Fruit fly (Drosophila melanogaster) whole organism, prepupa: ENCODE measurements around the gene CG12885.

Source experiments
- Blimp-1 ChIP-seq: fragments of 200-800 bp; sonication (Bioruptor generic); optimal IDR thresholded peaks from 3 replicates; lab custom pipeline; 2017; ENCODE audit warnings: missing biosample characterization, missing genetic modification characterization, mild to moderate bottlenecking, moderate library complexity, missing genetic modification reagents
- CG11294 ChIP-seq: fragments of 200-800 bp; sonication (Bioruptor generic); IDR thresholded peaks from 2 replicates; pipeline ENCODE4 v1.3.6; 2022; ENCODE audit warnings: missing biosample characterization, missing genetic modification characterization
- CG11762 ChIP-seq: fragments of 200-800 bp; sonication (Bioruptor generic); optimal IDR thresholded peaks from 3 replicates; lab custom pipeline; 2016; ENCODE audit warnings: missing biosample characterization, missing genetic modification characterization; ENCODE audit not compliant: insufficient read depth
- CG11902 ChIP-seq: fragments of 200-800 bp; sonication (Bioruptor generic); optimal IDR thresholded peaks from 3 replicates; lab custom pipeline; 2016; ENCODE audit warnings: missing biosample characterization, missing genetic modification characterization
- CG15336 ChIP-seq: fragments of 200-800 bp; sonication (Bioruptor generic); IDR thresholded peaks from 2 replicates; pipeline ENCODE4 v1.3.6; 2022; ENCODE audit warnings: missing biosample characterization, missing genetic modification characterization
- CG3032 ChIP-seq: fragments of 200-800 bp; optimal IDR thresholded peaks from 2 replicates; lab custom pipeline; 2019; ENCODE audit warnings: missing biosample characterization, mild to moderate bottlenecking, missing genetic modification characterization, moderate library complexity
- CG31627 ChIP-seq: fragments of 200-800 bp; sonication (Bioruptor generic); optimal IDR thresholded peaks from 3 replicates; lab custom pipeline; 2016; ENCODE audit warnings: missing biosample characterization, missing genetic modification characterization
- CG32006 ChIP-seq: fragments of 200-800 bp; sonication (Bioruptor generic); optimal IDR thresholded peaks from 3 replicates; lab custom pipeline; 2017; ENCODE audit warnings: missing biosample characterization, mild to moderate bottlenecking, missing genetic modification characterization
- CG34406 ChIP-seq: fragments of 200-800 bp; sonication (Bioruptor generic); optimal IDR thresholded peaks from 3 replicates; lab custom pipeline; 2016; ENCODE audit warnings: missing biosample characterization, missing genetic modification characterization
- CG3919 ChIP-seq: fragments of 200-800 bp; sonication (Bioruptor generic); optimal IDR thresholded peaks from 3 replicates; lab custom pipeline; 2016; ENCODE audit warnings: missing biosample characterization, missing genetic modification characterization
- CG4318 ChIP-seq: fragments of 200-800 bp; sonication (Bioruptor generic); optimal IDR thresholded peaks from 3 replicates; lab custom pipeline; 2017; ENCODE audit warnings: missing biosample characterization, mild to moderate bottlenecking, missing genetic modification characterization
- CG6163 ChIP-seq: fragments of 200-800 bp; sonication (Bioruptor generic); IDR thresholded peaks from 3 replicates; pipeline ENCODE4 v1.3.6; 2022; ENCODE audit warnings: missing biosample characterization, missing genetic modification characterization
- CG6792 ChIP-seq: fragments of 200-800 bp; sonication (Bioruptor generic); optimal IDR thresholded peaks from 3 replicates; lab custom pipeline; 2016; ENCODE audit warnings: missing biosample characterization, missing genetic modification characterization
- CG6808 ChIP-seq: fragments of 200-800 bp; sonication (Bioruptor generic); optimal IDR thresholded peaks from 3 replicates; lab custom pipeline; 2017; ENCODE audit warnings: missing biosample characterization, missing genetic modification characterization, mild to moderate bottlenecking, moderate library complexity, missing genetic modification reagents
- CG6854 ChIP-seq: fragments of 200-800 bp; sonication (Bioruptor generic); optimal IDR thresholded peaks from 2 replicates; lab custom pipeline; 2017; ENCODE audit warnings: missing biosample characterization, mild to moderate bottlenecking, missing genetic modification characterization
- CG7368 ChIP-seq: fragments of 200-800 bp; sonication (Bioruptor generic); optimal IDR thresholded peaks from 3 replicates; lab custom pipeline; 2016; ENCODE audit warnings: missing biosample characterization, missing genetic modification characterization
- CG8119 ChIP-seq: fragments of 200-800 bp; sonication (Bioruptor generic); IDR thresholded peaks from 3 replicates; pipeline ENCODE4 v1.3.6; 2022; ENCODE audit warnings: missing biosample characterization, missing genetic modification characterization
- CG8319 ChIP-seq: fragments of 200-800 bp; sonication (Bioruptor generic); optimal IDR thresholded peaks from 3 replicates; lab custom pipeline; 2016; ENCODE audit warnings: missing biosample characterization, missing genetic modification characterization
- CG8632 ChIP-seq: fragments of 200-800 bp; sonication (Bioruptor generic); optimal IDR thresholded peaks from 3 replicates; lab custom pipeline; 2016; ENCODE audit warnings: missing biosample characterization, missing genetic modification characterization
- CG9139 ChIP-seq: fragments of 200-800 bp; sonication (Bioruptor generic); optimal IDR thresholded peaks from 3 replicates; lab custom pipeline; 2017; ENCODE audit warnings: missing biosample characterization, mild to moderate bottlenecking, missing genetic modification characterization
- Eip75B ChIP-seq: fragments of 200-800 bp; sonication (Bioruptor generic); optimal IDR thresholded peaks from 3 replicates; lab custom pipeline; 2016; ENCODE audit warnings: missing biosample characterization, missing genetic modification characterization
- Eip78C ChIP-seq: fragments of 200-800 bp; sonication (Bioruptor generic); peaks from one replicate; lab custom pipeline; 2016; ENCODE audit warnings: missing biosample characterization, missing genetic modification characterization
- Eip93F ChIP-seq: fragments of 200-800 bp; sonication (Bioruptor generic); optimal IDR thresholded peaks from 2 replicates; lab custom pipeline; 2016; ENCODE audit warnings: missing biosample characterization, mild to moderate bottlenecking, missing genetic modification characterization
- Ets21C ChIP-seq: fragments of 200-800 bp; sonication (Bioruptor generic); optimal IDR thresholded peaks from 3 replicates; lab custom pipeline; 2016; ENCODE audit warnings: missing biosample characterization, missing genetic modification characterization
- Gug ChIP-seq: fragments of 200-800 bp; sonication (Bioruptor generic); IDR thresholded peaks from 2 replicates; pipeline ENCODE4 v1.3.6; 2022; ENCODE audit warnings: missing biosample characterization, missing genetic modification characterization
- Hr38 ChIP-seq: sonication (Bioruptor generic); optimal IDR thresholded peaks from 2 replicates; lab custom pipeline; 2016; ENCODE audit warnings: missing biosample characterization, missing genetic modification characterization
- Hr39 ChIP-seq: fragments of 200-800 bp; sonication (Bioruptor generic); optimal IDR thresholded peaks from 2 replicates; lab custom pipeline; 2016; ENCODE audit warnings: missing biosample characterization, missing genetic modification characterization
- Lpt ChIP-seq: fragments of 200-800 bp; sonication (Bioruptor generic); optimal IDR thresholded peaks from 3 replicates; lab custom pipeline; 2016; ENCODE audit warnings: missing biosample characterization, missing genetic modification characterization
- Sox102F ChIP-seq: fragments of 200-800 bp; sonication (Bioruptor generic); optimal IDR thresholded peaks from 2 replicates; lab custom pipeline; 2016; ENCODE audit warnings: missing biosample characterization, mild to moderate bottlenecking, missing genetic modification characterization
- Sox14 ChIP-seq: fragments of 200-800 bp; sonication (Bioruptor generic); optimal IDR thresholded peaks from 3 replicates; lab custom pipeline; 2016; ENCODE audit warnings: missing biosample characterization, missing genetic modification characterization
- Sox15 ChIP-seq: fragments of 200-800 bp; sonication (Bioruptor generic); optimal IDR thresholded peaks from 3 replicates; lab custom pipeline; 2016; ENCODE audit warnings: missing biosample characterization, missing genetic modification characterization
- achi ChIP-seq: fragments of 200-800 bp; sonication (Bioruptor generic); optimal IDR thresholded peaks from 3 replicates; lab custom pipeline; 2016; ENCODE audit warnings: missing biosample characterization, missing genetic modification characterization
- acj6 ChIP-seq: fragments of 200-800 bp; sonication (Bioruptor generic); optimal IDR thresholded peaks from 3 replicates; lab custom pipeline; 2016; ENCODE audit warnings: missing biosample characterization, missing genetic modification characterization
- dac ChIP-seq: fragments of 200-800 bp; sonication (Bioruptor generic); optimal IDR thresholded peaks from 2 replicates; lab custom pipeline; 2017; ENCODE audit warnings: missing biosample characterization, mild to moderate bottlenecking, missing genetic modification characterization
- dsx ChIP-seq: fragments of 200-800 bp; optimal IDR thresholded peaks from 3 replicates; lab custom pipeline; 2019; ENCODE audit warnings: missing biosample characterization, mild to moderate bottlenecking, missing genetic modification characterization, moderate library complexity; ENCODE audit not compliant: poor library complexity, severe bottlenecking
- eg ChIP-seq: fragments of 200-800 bp; sonication (Bioruptor generic); IDR thresholded peaks from 3 replicates; pipeline ENCODE4 v1.3.6; 2022; ENCODE audit warnings: missing biosample characterization, missing genetic modification characterization
- esn ChIP-seq: fragments of 200-800 bp; sonication (Bioruptor generic); optimal IDR thresholded peaks from 2 replicates; lab custom pipeline; 2016; ENCODE audit warnings: missing biosample characterization, mild to moderate bottlenecking, missing genetic modification characterization, moderate library complexity
- fd59A ChIP-seq: fragments of 200-800 bp; sonication (Bioruptor generic); optimal IDR thresholded peaks from 2 replicates; lab custom pipeline; 2017; ENCODE audit warnings: missing biosample characterization, mild to moderate bottlenecking, missing genetic modification characterization, missing genetic modification reagents
- fkh ChIP-seq: fragments of 200-800 bp; sonication (Bioruptor generic); optimal IDR thresholded peaks from 3 replicates; lab custom pipeline; 2017; ENCODE audit warnings: missing biosample characterization, mild to moderate bottlenecking, missing genetic modification characterization, moderate library complexity
- lz ChIP-seq: fragments of 200-800 bp; sonication (Bioruptor generic); optimal IDR thresholded peaks from 3 replicates; lab custom pipeline; 2016; ENCODE audit warnings: missing biosample characterization, missing genetic modification characterization
- pdm3 ChIP-seq: fragments of 200-800 bp; sonication (Bioruptor generic); optimal IDR thresholded peaks from 3 replicates; lab custom pipeline; 2016; ENCODE audit warnings: missing biosample characterization, missing genetic modification characterization
- salr ChIP-seq, 2 experiments: fragments of 200-800 bp; sonication (Bioruptor generic); optimal IDR thresholded peaks; 3 replicates each; lab custom pipeline; 2016 to 2018; ENCODE audit warnings: missing biosample characterization in 2 of 2, missing genetic modification characterization in 2 of 2, mild to moderate bottlenecking in 1 of 2
- spab ChIP-seq: fragments of 200-800 bp; sonication (Bioruptor generic); optimal IDR thresholded peaks from 2 replicates; lab custom pipeline; 2017; ENCODE audit warnings: missing biosample characterization, mild to moderate bottlenecking, missing genetic modification characterization, missing genetic modification reagents
- ss ChIP-seq, 2 experiments: fragments of 200-800 bp; sonication (Bioruptor generic); optimal IDR thresholded peaks; 2 replicates in 1 of 2; 3 replicates in 1 of 2; lab custom pipeline; 2017 to 2018; ENCODE audit warnings: mild to moderate bottlenecking in 2 of 2, missing biosample characterization in 2 of 2, missing genetic modification characterization in 2 of 2, moderate library complexity in 1 of 2
- svp ChIP-seq: fragments of 200-800 bp; sonication (Bioruptor generic); peaks from one replicate; lab custom pipeline; 2016; ENCODE audit warnings: missing biosample characterization, missing genetic modification characterization
- vri ChIP-seq: fragments of 200-800 bp; sonication (Bioruptor generic); optimal IDR thresholded peaks from 3 replicates; lab custom pipeline; 2016; ENCODE audit warnings: missing biosample characterization, mild to moderate bottlenecking, missing genetic modification characterization

The CG12885 gene

dm6 chr3R:27561114-27561513 lies 40.4 kb downstream of the CG12885 start, which contains the start of gene CG5646:
CG5646 (minus strand) TSS chr3R:27561319.
- peak; percentile 28 for TF ChIP-seq Eip78C
- TF ChIP-seq Eip93F (GFP tag; lab: Kevin White, UChicago) = no peak
- peak; percentile 41; the same call in 1 of the 3 replicates for TF ChIP-seq CG6163 (GFP tag; lab: Robert Waterston, UW)
- TF ChIP-seq Sox14 (GFP tag; lab: Kevin White, UChicago) = no peak
- peak; percentile 38; the same call in 2 of the 3 replicates for TF ChIP-seq eg (GFP tag; lab: Robert Waterston, UW)
- 0 out of 2 replicates have a peak, but pooled peaks have one; percentile 12 for TF ChIP-seq CG11294

dm6 chr3R:27568545-27568944 lies 47.9 kb downstream of the CG12885 start:
- TF ChIP-seq vri = peak; percentile 19
- TF ChIP-seq Eip93F (GFP tag; lab: Kevin White, UChicago) = peak; percentile 29
- TF ChIP-seq spab (GFP tag; lab: Kevin White, UChicago) = no peak

- peak; percentile 95 for TF ChIP-seq CG6163 (GFP tag; lab: Robert Waterston, UW)
- peak; percentile 97 for TF ChIP-seq CG15336 (GFP tag; lab: Robert Waterston, UW)
- peak; percentile 93 for TF ChIP-seq Gug (GFP tag; lab: Robert Waterston, UW)
- peak; percentile 49 for TF ChIP-seq fd59A
- peak; percentile 61 for TF ChIP-seq Hr38 (GFP tag; lab: Kevin White, UChicago)
- TF ChIP-seq CG6854 (GFP tag; lab: Kevin White, UChicago) = peak; percentile 70
- TF ChIP-seq CG34406 (GFP tag; lab: Kevin White, UChicago) = no peak
- TF ChIP-seq Sox14 (GFP tag; lab: Kevin White, UChicago) = peak; percentile 88
- TF ChIP-seq acj6 = no peak
- peak; percentile 91 for TF ChIP-seq dac (GFP tag; lab: Kevin White, UChicago)
- TF ChIP-seq CG11902 (GFP tag; lab: Kevin White, UChicago) = peak; percentile 92
- TF ChIP-seq CG3032 (tag; lab: Kevin White, UChicago) = peak; percentile 67
- TF ChIP-seq eg (GFP tag; lab: Robert Waterston, UW) = peak; percentile 98
- TF ChIP-seq CG9139 (GFP tag; lab: Kevin White, UChicago) = peak; percentile 53
- TF ChIP-seq CG8319 = peak; percentile 85
- TF ChIP-seq svp (GFP tag; lab: Kevin White, UChicago) = no peak
- no peak for TF ChIP-seq Ets21C (GFP tag; lab: Kevin White, UChicago)
- TF ChIP-seq CG11762 (GFP tag; lab: Kevin White, UChicago) = peak; percentile 87
- peak; percentile 96 for TF ChIP-seq CG8119 (GFP tag; lab: Robert Waterston, UW)
- TF ChIP-seq ss (GFP tag; optimal IDR thresholded peaks at IDR 0.05; lab: Kevin White, UChicago) = peak in 1 of 2 experiments; percentile 81
- no peak for TF ChIP-seq Eip75B (GFP tag; lab: Kevin White, UChicago)
- TF ChIP-seq spab (GFP tag; lab: Kevin White, UChicago) = peak; percentile 69
- TF ChIP-seq CG8632 (GFP tag; lab: Kevin White, UChicago) = peak; percentile 74
- TF ChIP-seq Blimp-1 (GFP tag; lab: Kevin White, UChicago) = peak; percentile 70
- TF ChIP-seq salr (GFP tag; optimal IDR thresholded peaks at IDR 0.05; lab: Kevin White, UChicago) = peak in 1 of 2 experiments; percentile 32
- peak; percentile 74 for TF ChIP-seq CG6808 (GFP tag; lab: Kevin White, UChicago)
- TF ChIP-seq fkh = no peak
- peak; percentile 87 for TF ChIP-seq esn (GFP tag; lab: Kevin White, UChicago)
- peak; percentile 90 for TF ChIP-seq CG7368
- TF ChIP-seq Sox102F (GFP tag; lab: Kevin White, UChicago) = no peak
- peak; percentile 45 for TF ChIP-seq Eip93F (GFP tag; lab: Kevin White, UChicago)
- TF ChIP-seq CG32006 (GFP tag; lab: Kevin White, UChicago) = peak; percentile 94
- TF ChIP-seq Hr39 (GFP tag; lab: Kevin White, UChicago) = no peak
- peak; percentile 89 for TF ChIP-seq lz (GFP tag; lab: Kevin White, UChicago)
- TF ChIP-seq Eip78C = peak; percentile 98
- TF ChIP-seq Sox15 (GFP tag; lab: Kevin White, UChicago) = peak; percentile 72
- peak; percentile 93 for TF ChIP-seq CG11294
- peak; percentile 87 for TF ChIP-seq pdm3 (GFP tag; lab: Kevin White, UChicago)
- TF ChIP-seq achi (GFP tag; lab: Kevin White, UChicago) = peak; percentile 93
- peak; percentile 94 for TF ChIP-seq Lpt
- TF ChIP-seq CG3919 = peak; percentile 95
- peak; percentile 89 for TF ChIP-seq CG31627
- peak; percentile 84 for TF ChIP-seq CG6792 (GFP tag; lab: Kevin White, UChicago)
- TF ChIP-seq dsx (GFP tag; lab: Kevin White, UChicago) = peak; percentile 66
- TF ChIP-seq CG4318 = no peak
Measured at dm6 chr3R:27569706-27570105, 49.0 kb downstream of the CG12885 start.
